ENCODE assay signal across 4 fruit fly cellular contexts in genomic region chr3R:24810844-24811625, dm6.
TF ChIP-seq lines count a peak whose summit lies in the region.

No protein-coding gene starts in this region.

TF ChIP-seq in whole organism, adult, 20 proteins besides CTCF, POLR2A, EP300 and RAD21 (continued from another document):
- peak; percentile 91 for TF ChIP-seq CG7045 (GFP tag; optimal IDR thresholded peaks at IDR 0.05; lab: Kevin White, UChicago)
- TF ChIP-seq CG1620 (GFP tag; optimal IDR thresholded peaks at IDR 0.05; lab: Kevin White, UChicago), result peak; percentile 9
TF ChIP-seq in whole organism, adult: peak in this region for 18.

TF ChIP-seq in whole organism, embryonic, 481 proteins besides CTCF, POLR2A, EP300 and RAD21 (continued from another document and continues in another):
- TF ChIP-seq CG4730 (GFP tag; IDR thresholded peaks at IDR 0.05; lab: Robert Waterston, UW) (peak; percentile 85), sc (optimal IDR thresholded peaks at IDR 0.05; lab: Kevin White, UChicago) (no peak), sc (GFP tag; optimal IDR thresholded peaks at IDR 0.05; lab: Kevin White, UChicago) (peak; percentile 69), CG17186 (GFP tag; optimal IDR thresholded peaks at IDR 0.05; lab: Kevin White, UChicago) (peak; percentile 33), croc (GFP tag; conservative IDR thresholded peaks at IDR 0.05; lab: Robert Waterston, UW) (peak; percentile 58; the same call in 2 of the 3 replicates), kay (GFP tag; optimal IDR thresholded peaks at IDR 0.05; lab: Kevin White, UChicago) (peak; percentile 73), gsb (GFP tag; IDR thresholded peaks at IDR 0.05; lab: Robert Waterston, UW) (peak; percentile 87), btn (GFP tag; optimal IDR thresholded peaks at IDR 0.05; lab: Kevin White, UChicago) (peak; percentile 73), CG17912 (GFP tag; optimal IDR thresholded peaks at IDR 0.05; lab: Kevin White, UChicago) (peak; percentile 49), CG6791 (GFP tag; IDR thresholded peaks at IDR 0.05; lab: Robert Waterston, UW; ENCODE audit: partially characterized antibody) (no peak), CG6175 (GFP tag; IDR thresholded peaks at IDR 0.05; lab: Robert Waterston, UW) (peak; percentile 79; the same call in 2 of the 3 replicates), salm (tag; optimal IDR thresholded peaks at IDR 0.05; lab: Kevin White, UChicago) (peak; percentile 85), ase (GFP tag; IDR thresholded peaks at IDR 0.05; lab: Robert Waterston, UW) (peak; percentile 90), seq (GFP tag; IDR thresholded peaks at IDR 0.05; lab: Robert Waterston, UW) (peak; percentile 92), Elba2 (GFP tag; optimal IDR thresholded peaks at IDR 0.05; lab: Kevin White, UChicago) (no peak), H15 (GFP tag; IDR thresholded peaks at IDR 0.05; lab: Robert Waterston, UW) (peak; percentile 86), sisA (GFP tag; IDR thresholded peaks at IDR 0.05; lab: Robert Waterston, UW) (peak; percentile 87), lov (optimal IDR thresholded peaks at IDR 0.05; lab: Kevin White, UChicago) (no peak), lov (GFP tag; IDR thresholded peaks at IDR 0.05; lab: Robert Waterston, UW) (peak; percentile 73; the same call in 2 of the 3 replicates), CG9727 (GFP tag; optimal IDR thresholded peaks at IDR 0.05; lab: Kevin White, UChicago) (peak; percentile 71), ssp (GFP tag; IDR thresholded peaks at IDR 0.05; lab: Robert Waterston, UW) (peak; percentile 70), slp2 (GFP tag; optimal IDR thresholded peaks at IDR 0.05; lab: Kevin White, UChicago) (peak; percentile 78), CG10267 (tag; optimal IDR thresholded peaks at IDR 0.05; lab: Kevin White, UChicago) (peak; percentile 63), pum (GFP tag; optimal IDR thresholded peaks at IDR 0.05; lab: Kevin White, UChicago) (peak; percentile 67), Dfd (GFP tag; optimal IDR thresholded peaks at IDR 0.05; lab: Kevin White, UChicago) (no peak), maf-S (GFP tag; optimal IDR thresholded peaks at IDR 0.05; lab: Kevin White, UChicago) (peak; percentile 80), CoRest (tag; optimal IDR thresholded peaks at IDR 0.05; lab: Kevin White, UChicago) (peak; percentile 91), Mes4 (GFP tag; optimal IDR thresholded peaks at IDR 0.05; lab: Kevin White, UChicago) (peak; percentile 77), Atf6 (GFP tag; IDR thresholded peaks at IDR 0.05; lab: Robert Waterston, UW) (peak; percentile 94), Fer1 (GFP tag; optimal IDR thresholded peaks at IDR 0.05; lab: Kevin White, UChicago) (peak; percentile 88), sob (GFP tag; IDR thresholded peaks at IDR 0.05; lab: Robert Waterston, UW) (peak; percentile 95), Fer2 (tag; optimal IDR thresholded peaks at IDR 0.05; lab: Kevin White, UChicago) (peak; percentile 83), slbo (GFP tag; IDR thresholded peaks at IDR 0.05; lab: Robert Waterston, UW) (peak; percentile 94), Myb (GFP tag; optimal IDR thresholded peaks at IDR 0.05; lab: Kevin White, UChicago) (peak; percentile 75), Bteb2 (GFP tag; optimal IDR thresholded peaks at IDR 0.05; lab: Kevin White, UChicago) (peak; percentile 75), HmgZ (tag; optimal IDR thresholded peaks at IDR 0.05; lab: Kevin White, UChicago) (peak; percentile 93), CG6854 (GFP tag; optimal IDR thresholded peaks at IDR 0.05; lab: Kevin White, UChicago) (peak; percentile 77), CG10654 (GFP tag; optimal IDR thresholded peaks at IDR 0.05; lab: Kevin White, UChicago) (peak; percentile 67), CG31441 (GFP tag; IDR thresholded peaks at IDR 0.05; lab: Robert Waterston, UW) (peak; percentile 83), CG3847 (GFP tag; IDR thresholded peaks at IDR 0.05; lab: Robert Waterston, UW) (peak; percentile 87), Max (GFP tag; optimal IDR thresholded peaks at IDR 0.05; lab: Kevin White, UChicago) (peak; percentile 73), CG14860 (GFP tag; IDR thresholded peaks at IDR 0.05; lab: Robert Waterston, UW; ENCODE audit: partially characterized antibody) (no peak)

TF ChIP-seq in whole organism, prepupa, 60 proteins besides CTCF, POLR2A, EP300 and RAD21 (continued from another document):
- peak; percentile 88 for TF ChIP-seq Hr39 (GFP tag; optimal IDR thresholded peaks at IDR 0.05; lab: Kevin White, UChicago)
- no peak for TF ChIP-seq Sox102F (GFP tag; optimal IDR thresholded peaks at IDR 0.05; lab: Kevin White, UChicago)
- peak; percentile 86 for TF ChIP-seq dsx (GFP tag; optimal IDR thresholded peaks at IDR 0.05; lab: Kevin White, UChicago; ENCODE audit: poor library complexity, severe bottlenecking)
- no peak for TF ChIP-seq Eip93F (GFP tag; optimal IDR thresholded peaks at IDR 0.05; lab: Kevin White, UChicago)
- TF ChIP-seq CG10669 (GFP tag; optimal IDR thresholded peaks at IDR 0.05; lab: Kevin White, UChicago), result no peak
- TF ChIP-seq Ets21C (GFP tag; optimal IDR thresholded peaks at IDR 0.05; lab: Kevin White, UChicago), result peak; percentile 72
- no peak for TF ChIP-seq cyc (GFP tag; optimal IDR thresholded peaks at IDR 0.05; lab: Kevin White, UChicago)
- TF ChIP-seq achi (GFP tag; optimal IDR thresholded peaks at IDR 0.05; lab: Kevin White, UChicago), result peak; percentile 87
- TF ChIP-seq pdm3 (GFP tag; optimal IDR thresholded peaks at IDR 0.05; lab: Kevin White, UChicago), result peak; percentile 90
- peak; percentile 80 for TF ChIP-seq fd59A (GFP tag; optimal IDR thresholded peaks at IDR 0.05; lab: Kevin White, UChicago)
- peak; percentile 86 for TF ChIP-seq CG6792 (GFP tag; optimal IDR thresholded peaks at IDR 0.05; lab: Kevin White, UChicago)
- peak; percentile 67 for TF ChIP-seq Lpt (GFP tag; optimal IDR thresholded peaks at IDR 0.05; lab: Kevin White, UChicago)
- peak; percentile 30 for TF ChIP-seq Hr38 (GFP tag; optimal IDR thresholded peaks at IDR 0.05; lab: Kevin White, UChicago)
- no peak for TF ChIP-seq Met (GFP tag; optimal IDR thresholded peaks at IDR 0.05; lab: Kevin White, UChicago)
- TF ChIP-seq topi (GFP tag; optimal IDR thresholded peaks at IDR 0.05; lab: Kevin White, UChicago), result peak; percentile 83
- TF ChIP-seq CG3032 (tag; optimal IDR thresholded peaks at IDR 0.05; lab: Kevin White, UChicago), result peak; percentile 85
- peak; percentile 87 for TF ChIP-seq lz (GFP tag; optimal IDR thresholded peaks at IDR 0.05; lab: Kevin White, UChicago)
- peak; percentile 74 for TF ChIP-seq CG8632 (GFP tag; optimal IDR thresholded peaks at IDR 0.05; lab: Kevin White, UChicago)
- peak; percentile 81 for TF ChIP-seq spab (GFP tag; optimal IDR thresholded peaks at IDR 0.05; lab: Kevin White, UChicago)
- TF ChIP-seq fd85E (GFP tag; optimal IDR thresholded peaks at IDR 0.05; lab: Kevin White, UChicago), result peak; percentile 52
- TF ChIP-seq CG7368 (GFP tag; optimal IDR thresholded peaks at IDR 0.05; lab: Kevin White, UChicago), result peak; percentile 81
- TF ChIP-seq net (GFP tag; optimal IDR thresholded peaks at IDR 0.05; lab: Kevin White, UChicago), result peak; percentile 89
- peak; percentile 95 for TF ChIP-seq Gug (GFP tag; IDR thresholded peaks at IDR 0.05; lab: Robert Waterston, UW)
- TF ChIP-seq CG6163 (GFP tag; IDR thresholded peaks at IDR 0.05; lab: Robert Waterston, UW), result peak; percentile 96
- peak; percentile 97 for TF ChIP-seq Eip78C (GFP tag; lab: Kevin White, UChicago)
- no peak for TF ChIP-seq OdsH (GFP tag; optimal IDR thresholded peaks at IDR 0.05; lab: Kevin White, UChicago)
- TF ChIP-seq Hr4 (GFP tag; optimal IDR thresholded peaks at IDR 0.05; lab: Kevin White, UChicago), result peak; percentile 93
- peak; percentile 84 for TF ChIP-seq CG11762 (GFP tag; optimal IDR thresholded peaks at IDR 0.05; lab: Kevin White, UChicago; ENCODE audit: insufficient read depth)
- peak; percentile 94 for TF ChIP-seq CG11294 (GFP tag; IDR thresholded peaks at IDR 0.05; lab: Robert Waterston, UW)
- TF ChIP-seq Eip75B (GFP tag; optimal IDR thresholded peaks at IDR 0.05; lab: Kevin White, UChicago), result peak; percentile 92
- no peak for TF ChIP-seq CG9139 (GFP tag; optimal IDR thresholded peaks at IDR 0.05; lab: Kevin White, UChicago)
- peak; percentile 96 for TF ChIP-seq CG32006 (GFP tag; optimal IDR thresholded peaks at IDR 0.05; lab: Kevin White, UChicago)
- TF ChIP-seq Sox14 (GFP tag; optimal IDR thresholded peaks at IDR 0.05; lab: Kevin White, UChicago), result peak; percentile 94
- no peak for TF ChIP-seq CG6854 (GFP tag; optimal IDR thresholded peaks at IDR 0.05; lab: Kevin White, UChicago)
- TF ChIP-seq eg (GFP tag; IDR thresholded peaks at IDR 0.05; lab: Robert Waterston, UW), result peak; percentile 98
- peak; percentile 53 for TF ChIP-seq CG11902 (GFP tag; optimal IDR thresholded peaks at IDR 0.05; lab: Kevin White, UChicago)
- TF ChIP-seq CG3919 (GFP tag; optimal IDR thresholded peaks at IDR 0.05; lab: Kevin White, UChicago), result peak; percentile 91
- peak; percentile 92 for TF ChIP-seq CG8119 (GFP tag; IDR thresholded peaks at IDR 0.05; lab: Robert Waterston, UW)
- peak; percentile 87 for TF ChIP-seq CG16779 (tag; optimal IDR thresholded peaks at IDR 0.05; lab: Kevin White, UChicago)
- peak; percentile 82 for TF ChIP-seq CG34406 (GFP tag; optimal IDR thresholded peaks at IDR 0.05; lab: Kevin White, UChicago)
- TF ChIP-seq Sox15 (GFP tag; optimal IDR thresholded peaks at IDR 0.05; lab: Kevin White, UChicago), result peak; percentile 73

TF ChIP-seq in whole organism, wandering third instar larva, 38 proteins besides CTCF, POLR2A, EP300 and RAD21 (continued from another document):
- TF ChIP-seq brk (GFP tag; optimal IDR thresholded peaks at IDR 0.05; lab: Kevin White, UChicago) (peak; percentile 74), CG9705 (GFP tag; optimal IDR thresholded peaks at IDR 0.05; lab: Kevin White, UChicago) (peak; percentile 41), N (GFP tag; optimal IDR thresholded peaks at IDR 0.05; lab: Kevin White, UChicago) (no peak), Myc (optimal IDR thresholded peaks at IDR 0.05; lab: Kevin White, UChicago) (no peak), CG32264 (GFP tag; optimal IDR thresholded peaks at IDR 0.05; lab: Kevin White, UChicago) (peak; percentile 83), Hr83 (GFP tag; optimal IDR thresholded peaks at IDR 0.05; lab: Kevin White, UChicago; ENCODE audit: poor library complexity, severe bottlenecking) (peak; percentile 58), Sp1 (GFP tag; optimal IDR thresholded peaks at IDR 0.05; lab: Kevin White, UChicago) (peak; percentile 89), usp (GFP tag; optimal IDR thresholded peaks at IDR 0.05; lab: Kevin White, UChicago) (no peak), tai (GFP tag; optimal IDR thresholded peaks at IDR 0.05; lab: Kevin White, UChicago) (peak; percentile 91), Hnf4 (GFP tag; optimal IDR thresholded peaks at IDR 0.05; lab: Kevin White, UChicago) (peak; percentile 94)
TF ChIP-seq in whole organism, wandering third instar larva: peak in this region for 25.
